Worm (Caenorhabditis elegans): ENCODE measurements around the gene csn-5.
A peak's percentile ranks its signal among the peaks of the same experiment; 100 is the strongest.

Gene csn-5

ce11 chrIV:5669459-5669858 is 20.1 kb downstream of the csn-5 start, which contains the start of gene T19E7.6:
Gene T19E7.6, minus strand, starts transcription at chrIV:5669503.
- TF ChIP-seq skn-1 (tag; optimal IDR thresholded peaks at IDR 0.05): no peak
- TF ChIP-seq fos-1 (tag; optimal IDR thresholded peaks at IDR 0.05): peak; percentile 33

- TF ChIP-seq sem-4 (tag; optimal IDR thresholded peaks at IDR 0.05) (no peak), C34F6.9 (tag; optimal IDR thresholded peaks at IDR 0.05) (no peak), nhr-10 (tag; optimal IDR thresholded peaks at IDR 0.05) (no peak), alr-1 (tag; optimal IDR thresholded peaks at IDR 0.05) (no peak), F13H6.1 (tag; optimal IDR thresholded peaks at IDR 0.05) (peak; percentile 62), sma-3 (GFP tag; optimal IDR thresholded peaks at IDR 0.05) (no peak), mdl-1 (tag; optimal IDR thresholded peaks at IDR 0.05) (no peak)
These were observed 22.0 kb downstream of the csn-5 start for ce11 chrIV:5671325-5671724.

- TF ChIP-seq nhr-77 (tag; optimal IDR thresholded peaks at IDR 0.05): no peak
- TF ChIP-seq crh-2 (tag; optimal IDR thresholded peaks at IDR 0.05): no peak
- TF ChIP-seq fos-1 (tag; optimal IDR thresholded peaks at IDR 0.05): no peak
- TF ChIP-seq lsy-2 (tag; optimal IDR thresholded peaks at IDR 0.05): no peak
- TF ChIP-seq unc-39 (tag; optimal IDR thresholded peaks at IDR 0.05): no peak
- no peak for TF ChIP-seq zag-1 (tag; optimal IDR thresholded peaks at IDR 0.05)
- no peak for TF ChIP-seq egl-27 (tag; optimal IDR thresholded peaks at IDR 0.05)
- TF ChIP-seq ztf-1 (GFP tag; conservative IDR thresholded peaks at IDR 0.05): no peak
- TF ChIP-seq skn-1 (tag; optimal IDR thresholded peaks at IDR 0.05): no peak
- TF ChIP-seq mdl-1 (tag; optimal IDR thresholded peaks at IDR 0.05): no peak
- no peak for TF ChIP-seq C34F6.9 (tag; optimal IDR thresholded peaks at IDR 0.05)
- TF ChIP-seq nhr-11 (tag; optimal IDR thresholded peaks at IDR 0.05): no peak
- TF ChIP-seq gmeb-1 (tag; optimal IDR thresholded peaks at IDR 0.05): no peak
- no peak for TF ChIP-seq lin-13 (GFP tag; optimal IDR thresholded peaks at IDR 0.05)
- TF ChIP-seq lin-11 (tag; optimal IDR thresholded peaks at IDR 0.05): no peak
- no peak for TF ChIP-seq unc-62 (GFP tag; optimal IDR thresholded peaks at IDR 0.05)
- no peak for TF ChIP-seq nhr-21 (tag; optimal IDR thresholded peaks at IDR 0.05)
- no peak for TF ChIP-seq unc-55 (GFP tag; optimal IDR thresholded peaks at IDR 0.05)
- no peak for TF ChIP-seq ama-1 (optimal IDR thresholded peaks at IDR 0.05)
- no peak for TF ChIP-seq F13H6.1 (tag; optimal IDR thresholded peaks at IDR 0.05)
These were observed 25.1 kb downstream of the csn-5 start, which contains the start of gene srd-5 for ce11 chrIV:5674435-5674834. Gene srd-5, minus strand, starts transcription at chrIV:5674535.

ce11 chrIV:5678044-5678443 is 28.7 kb downstream of the csn-5 start, which contains the start of gene C55C3.4:
Gene C55C3.4, minus strand, starts transcription at chrIV:5678144.
- TF ChIP-seq R02D3.7 (tag; optimal IDR thresholded peaks at IDR 0.05): no peak
- TF ChIP-seq nhr-6 (tag; optimal IDR thresholded peaks at IDR 0.05): no peak
- no peak for TF ChIP-seq nhr-129 (tag; optimal IDR thresholded peaks at IDR 0.05)

ce11 chrIV:5682547-5683234 is 33.4 kb downstream of the csn-5 start, which contains the start of the genes C55C3.7 and C55C3.6:
Gene C55C3.7, minus strand, starts transcription at chrIV:5682647.
Gene C55C3.6, plus strand, starts transcription at chrIV:5683184.
- TF ChIP-seq peb-1 (tag; optimal IDR thresholded peaks at IDR 0.05) (no peak), nhr-129 (tag; optimal IDR thresholded peaks at IDR 0.05) (no peak), lin-11 (tag; optimal IDR thresholded peaks at IDR 0.05) (no peak), mbf-1 (tag; optimal IDR thresholded peaks at IDR 0.05) (no peak), nhr-237 (tag; optimal IDR thresholded peaks at IDR 0.05) (no peak), C34F6.9 (tag; optimal IDR thresholded peaks at IDR 0.05) (no peak), elt-3 (tag; optimal IDR thresholded peaks at IDR 0.05) (no peak), alr-1 (tag; optimal IDR thresholded peaks at IDR 0.05) (no peak), nhr-11 (tag; optimal IDR thresholded peaks at IDR 0.05) (no peak), crh-2 (tag; optimal IDR thresholded peaks at IDR 0.05) (no peak)

ce11 chrIV:5685014-5685413 is 35.7 kb downstream of the csn-5 start, which contains the start of gene C55C3.3:
Gene C55C3.3, plus strand, starts transcription at chrIV:5685287.
- TF ChIP-seq F13H6.1 (tag; optimal IDR thresholded peaks at IDR 0.05) (no peak), nhr-11 (tag; optimal IDR thresholded peaks at IDR 0.05) (no peak), elt-3 (tag; optimal IDR thresholded peaks at IDR 0.05) (no peak), lin-39 (tag; optimal IDR thresholded peaks at IDR 0.05) (no peak), fos-1 (tag; optimal IDR thresholded peaks at IDR 0.05) (no peak), crh-2 (tag; optimal IDR thresholded peaks at IDR 0.05) (no peak), ztf-11 (tag; optimal IDR thresholded peaks at IDR 0.05) (no peak), gmeb-1 (tag; optimal IDR thresholded peaks at IDR 0.05) (no peak), C34F6.9 (tag; optimal IDR thresholded peaks at IDR 0.05) (no peak), ztf-4 (tag; optimal IDR thresholded peaks at IDR 0.05) (no peak), alr-1 (tag; optimal IDR thresholded peaks at IDR 0.05) (no peak), elt-1 (tag; optimal IDR thresholded peaks at IDR 0.05) (no peak), aly-2 (tag; optimal IDR thresholded peaks at IDR 0.05) (no peak)
